Fruit fly (Drosophila melanogaster): ENCODE data around the gene pdgy.

pdgy gene

dm6 chrX:14955050-14955783, 1.9 kb upstream of the pdgy start, which contains the start of the genes CG9030 and eag (continued):
- TF ChIP-seq CG17802 (tag; optimal IDR thresholded peaks at IDR 0.05) (peak; percentile 4), CG15011 (GFP tag; optimal IDR thresholded peaks at IDR 0.05) (no peak), Bdp1 (GFP tag; optimal IDR thresholded peaks at IDR 0.05) (no peak), CG12769 (tag; optimal IDR thresholded peaks at IDR 0.05) (peak; percentile 14), CG12659 (GFP tag; optimal IDR thresholded peaks at IDR 0.05) (peak; percentile 23), exex (tag; optimal IDR thresholded peaks at IDR 0.05) (no peak), CG1602 (GFP tag; optimal IDR thresholded peaks at IDR 0.05) (no peak), Bteb2 (GFP tag; optimal IDR thresholded peaks at IDR 0.05) (no peak), Med (GFP tag) (peak; percentile 88), h (optimal IDR thresholded peaks at IDR 0.05) (no peak), fu2 (GFP tag; optimal IDR thresholded peaks at IDR 0.05) (no peak), ken (GFP tag; IDR thresholded peaks at IDR 0.05) (no peak), Sox102F (GFP tag; optimal IDR thresholded peaks at IDR 0.05) (no peak), CG10209 (GFP tag; optimal IDR thresholded peaks at IDR 0.05) (no peak), bbx (GFP tag; IDR thresholded peaks at IDR 0.05; ENCODE audit: partially characterized antibody) (peak; percentile 88), HmgZ (tag; optimal IDR thresholded peaks at IDR 0.05) (peak; percentile 5), shn (GFP tag; optimal IDR thresholded peaks at IDR 0.05) (no peak), CG12299 (tag; optimal IDR thresholded peaks at IDR 0.05) (no peak), sd (tag; optimal IDR thresholded peaks at IDR 0.05) (no peak), CG10431 (GFP tag; optimal IDR thresholded peaks at IDR 0.05) (no peak), CG12744 (GFP tag; optimal IDR thresholded peaks at IDR 0.05) (no peak), tx (GFP tag; optimal IDR thresholded peaks at IDR 0.05) (no peak), nerfin-1 (tag; optimal IDR thresholded peaks at IDR 0.05) (no peak), slp2 (GFP tag; optimal IDR thresholded peaks at IDR 0.05) (no peak), salm (tag; optimal IDR thresholded peaks at IDR 0.05) (no peak), CG12942 (GFP tag; optimal IDR thresholded peaks at IDR 0.05) (no peak), gcm (GFP tag; optimal IDR thresholded peaks at IDR 0.05) (no peak), CG33213 (GFP tag; optimal IDR thresholded peaks at IDR 0.05) (peak; percentile 69), inv (GFP tag; IDR thresholded peaks at IDR 0.05; ENCODE audit: partially characterized antibody) (peak; percentile 87), jumu (GFP tag; optimal IDR thresholded peaks at IDR 0.05) (no peak), CG7372 (GFP tag; IDR thresholded peaks at IDR 0.05) (no peak), Optix (GFP tag; IDR thresholded peaks at IDR 0.05) (0 out of 3 replicates have a peak, but pooled peaks have one; percentile 12), D19A (tag; optimal IDR thresholded peaks at IDR 0.05) (no peak), CG31365 (tag; optimal IDR thresholded peaks at IDR 0.05) (no peak), Atf3 (GFP tag; optimal IDR thresholded peaks at IDR 0.05) (no peak), tup (GFP tag; optimal IDR thresholded peaks at IDR 0.05) (no peak), CG15479 (GFP tag; optimal IDR thresholded peaks at IDR 0.05) (no peak), CG15601 (tag; optimal IDR thresholded peaks at IDR 0.05) (no peak), CG10366 (GFP tag; IDR thresholded peaks at IDR 0.05) (no peak), ind (GFP tag; optimal IDR thresholded peaks at IDR 0.05) (no peak), Deaf1 (tag; optimal IDR thresholded peaks at IDR 0.05) (no peak), CG32772 (GFP tag; IDR thresholded peaks at IDR 0.05) (no peak), sens-2 (GFP tag; IDR thresholded peaks at IDR 0.05) (no peak), CG11398 (GFP tag; optimal IDR thresholded peaks at IDR 0.05) (no peak), Elba2 (GFP tag; optimal IDR thresholded peaks at IDR 0.05) (no peak), Atf6 (GFP tag; IDR thresholded peaks at IDR 0.05) (no peak), TFAM (GFP tag; optimal IDR thresholded peaks at IDR 0.05) (no peak), trem (tag; optimal IDR thresholded peaks at IDR 0.05) (peak; percentile 11), CG7357 (GFP tag; IDR thresholded peaks at IDR 0.05) (no peak), gt (GFP tag; IDR thresholded peaks at IDR 0.05) (no peak), al (GFP tag; IDR thresholded peaks at IDR 0.05) (0 out of 2 replicates have a peak, but pooled peaks have one; percentile 6)

Measured in whole organism, embryonic.